Fruit fly (Drosophila melanogaster) whole organism, embryonic: Measurements from ENCODE around the gene Rbf2.

Source experiments
- ATbp ChIP-seq: fragments of 200-800 bp; sonication (Bioruptor generic); optimal IDR thresholded peaks from 2 replicates; lab custom pipeline; 2017; ENCODE audit warnings: missing biosample characterization, mild to moderate bottlenecking, missing genetic modification characterization, missing genetic modification reagents
- CG10274 ChIP-seq: fragments of 200-800 bp; sonication (Bioruptor generic); optimal IDR thresholded peaks from 3 replicates; lab custom pipeline; 2017; ENCODE audit warnings: missing biosample characterization, mild to moderate bottlenecking, missing genetic modification characterization
- CG10462 ChIP-seq: fragments of 200-800 bp; sonication (Bioruptor generic); optimal IDR thresholded peaks from 2 replicates; lab custom pipeline; 2016; ENCODE audit warnings: missing biosample characterization, missing genetic modification characterization
- CG10959 ChIP-seq: fragments of 200-800 bp; sonication (Bioruptor generic); IDR thresholded peaks from 2 replicates; pipeline ENCODE4 v1.3.6; 2022; ENCODE audit warnings: missing biosample characterization, missing genetic modification characterization
- CG10979 ChIP-seq: fragments of 200-800 bp; sonication (Bioruptor generic); optimal IDR thresholded peaks from 2 replicates; lab custom pipeline; 2018; ENCODE audit warnings: missing biosample characterization, mild to moderate bottlenecking, missing genetic modification characterization, moderate library complexity
- CG11398 ChIP-seq: fragments of 200-800 bp; sonication (Bioruptor generic); optimal IDR thresholded peaks from 2 replicates; lab custom pipeline; 2016; ENCODE audit warnings: missing biosample characterization, missing genetic modification characterization
- CG12769 ChIP-seq: fragments of 200-800 bp; sonication (Bioruptor generic); optimal IDR thresholded peaks from 2 replicates; lab custom pipeline; 2019; ENCODE audit warnings: missing biosample characterization, mild to moderate bottlenecking, missing genetic modification characterization, moderate library complexity
- CG13287 ChIP-seq: fragments of 200-800 bp; sonication (Bioruptor generic); IDR thresholded peaks from 2 replicates; pipeline ENCODE4 v1.3.6; 2022; ENCODE audit warnings: missing biosample characterization, missing genetic modification characterization; ENCODE audit not compliant: partially characterized antibody
- CG15601 ChIP-seq: fragments of 200-800 bp; sonication (Bioruptor generic); optimal IDR thresholded peaks from 3 replicates; lab custom pipeline; 2019; ENCODE audit warnings: missing biosample characterization, mild to moderate bottlenecking, missing genetic modification characterization, moderate library complexity
- CG1602 ChIP-seq: fragments of 200-800 bp; sonication (Bioruptor generic); optimal IDR thresholded peaks from 3 replicates; lab custom pipeline; 2016; ENCODE audit warnings: missing biosample characterization, missing genetic modification characterization
- CG16863 ChIP-seq: fragments of 200-800 bp; sonication (Bioruptor generic); optimal IDR thresholded peaks from 3 replicates; lab custom pipeline; 2016; ENCODE audit warnings: missing biosample characterization, missing genetic modification characterization
- CG18764 ChIP-seq: fragments of 200-800 bp; sonication (Bioruptor generic); optimal IDR thresholded peaks from 3 replicates; lab custom pipeline; 2016; ENCODE audit warnings: missing biosample characterization, missing genetic modification characterization
- CG2202 ChIP-seq: fragments of 200-800 bp; sonication (Bioruptor generic); optimal IDR thresholded peaks from 2 replicates; lab custom pipeline; 2018; ENCODE audit warnings: missing biosample characterization, mild to moderate bottlenecking, missing genetic modification characterization
- CG3281 ChIP-seq: fragments of 200-800 bp; sonication (Bioruptor generic); optimal IDR thresholded peaks from 3 replicates; lab custom pipeline; 2017; ENCODE audit warnings: missing biosample characterization, mild to moderate bottlenecking, missing genetic modification characterization
- CG33213 ChIP-seq: fragments of 200-800 bp; sonication (Bioruptor generic); optimal IDR thresholded peaks from 3 replicates; lab custom pipeline; 2016; ENCODE audit warnings: missing biosample characterization, missing genetic modification characterization
- CG3838 ChIP-seq: fragments of 200-800 bp; sonication (Bioruptor generic); optimal IDR thresholded peaks from 3 replicates; lab custom pipeline; 2016; ENCODE audit warnings: missing biosample characterization, missing genetic modification characterization
- CG4730 ChIP-seq: fragments of 200-800 bp; sonication (Bioruptor generic); IDR thresholded peaks from 2 replicates; pipeline ENCODE4 v1.3.6; 2022; ENCODE audit warnings: missing biosample characterization, missing genetic modification characterization
- CG4820 ChIP-seq: fragments of 200-800 bp; sonication (Bioruptor generic); optimal IDR thresholded peaks from 3 replicates; lab custom pipeline; 2016; ENCODE audit warnings: missing biosample characterization, missing genetic modification characterization
- CG5180 ChIP-seq: fragments of 200-800 bp; sonication (Bioruptor generic); optimal IDR thresholded peaks from 3 replicates; lab custom pipeline; 2017; ENCODE audit warnings: missing biosample characterization, missing genetic modification characterization, mild to moderate bottlenecking, moderate library complexity, missing genetic modification reagents
- CG6683 ChIP-seq: fragments of 200-800 bp; sonication (Bioruptor generic); optimal IDR thresholded peaks from 2 replicates; lab custom pipeline; 2017; ENCODE audit warnings: missing biosample characterization, mild to moderate bottlenecking, missing genetic modification characterization, missing genetic modification reagents
- CG8944 ChIP-seq: fragments of 200-800 bp; sonication (Bioruptor generic); optimal IDR thresholded peaks from 3 replicates; lab custom pipeline; 2016; ENCODE audit warnings: missing biosample characterization, missing genetic modification characterization
- D ChIP-seq, 2 experiments: fragments of 200-800 bp in 1 of 2; fragments of >200 bp in 1 of 2; sonication (Bioruptor generic) in 1 of 2; optimal IDR thresholded peaks; 2 replicates in 1 of 2; 3 replicates in 1 of 2; lab custom pipeline; 2017; ENCODE audit warnings: mild to moderate bottlenecking in 1 of 2, missing biosample characterization in 1 of 2, missing genetic modification characterization in 1 of 2, missing genetic modification reagents in 1 of 2
- D19B ChIP-seq: fragments of 200-800 bp; sonication (Bioruptor generic); optimal IDR thresholded peaks from 2 replicates; lab custom pipeline; 2017; ENCODE audit warnings: missing biosample characterization, mild to moderate bottlenecking, missing genetic modification characterization
- Dp ChIP-seq: fragments of 200-800 bp; sonication (Bioruptor generic); optimal IDR thresholded peaks from 2 replicates; lab custom pipeline; 2018; ENCODE audit warnings: missing biosample characterization, mild to moderate bottlenecking, missing genetic modification characterization, moderate library complexity
- Hr3 ChIP-seq: fragments of 200-800 bp; sonication (Bioruptor generic); optimal IDR thresholded peaks from 3 replicates; lab custom pipeline; 2016; ENCODE audit warnings: missing biosample characterization, missing genetic modification characterization
- Nf-YA ChIP-seq: fragments of 200-800 bp; sonication (Bioruptor generic); IDR thresholded peaks from 2 replicates; pipeline ENCODE4 v1.3.6; 2022; ENCODE audit warnings: missing biosample characterization, missing genetic modification characterization
- NfI ChIP-seq: fragments of 200-800 bp; sonication (Bioruptor generic); optimal IDR thresholded peaks from 3 replicates; lab custom pipeline; 2018; ENCODE audit warnings: missing biosample characterization, mild to moderate bottlenecking, missing genetic modification characterization, moderate library complexity
- Rx ChIP-seq: fragments of 200-800 bp; sonication (Bioruptor generic); IDR thresholded peaks from 2 replicates; pipeline ENCODE4 v1.3.6; 2022; ENCODE audit warnings: missing biosample characterization, missing genetic modification characterization
- cg ChIP-seq: fragments of 200-800 bp; sonication (Bioruptor generic); optimal IDR thresholded peaks from 3 replicates; lab custom pipeline; 2019; ENCODE audit warnings: missing biosample characterization, mild to moderate bottlenecking, missing genetic modification characterization, moderate library complexity
- dmrt11E ChIP-seq: fragments of 200-800 bp; sonication (Bioruptor generic); optimal IDR thresholded peaks from 3 replicates; lab custom pipeline; 2018; ENCODE audit warnings: missing biosample characterization, mild to moderate bottlenecking, missing genetic modification characterization, moderate library complexity
- fd64A ChIP-seq: fragments of 200-800 bp; sonication (Bioruptor generic); optimal IDR thresholded peaks from 3 replicates; lab custom pipeline; 2018; ENCODE audit warnings: missing biosample characterization, mild to moderate bottlenecking, missing genetic modification characterization
- grau ChIP-seq: fragments of 200-800 bp; optimal IDR thresholded peaks from 3 replicates; lab custom pipeline; 2019; ENCODE audit warnings: missing biosample characterization, mild to moderate bottlenecking, missing genetic modification characterization, moderate library complexity
- jing ChIP-seq: fragments of 200-800 bp; sonication (Bioruptor generic); optimal IDR thresholded peaks from 2 replicates; lab custom pipeline; 2018; ENCODE audit warnings: missing biosample characterization, mild to moderate bottlenecking, missing genetic modification characterization
- pan ChIP-seq, 4 experiments: fragments of >200 bp in 3 of 4; fragments of 200-800 bp in 1 of 4; sonication (Bioruptor generic) in 1 of 4; optimal IDR thresholded peaks in 3 of 4; IDR thresholded peaks in 1 of 4; 2 replicates each; pipeline versions ENCODE4 v1.3.6 to Lab custom; 2017 to 2022; ENCODE audit warnings: missing biosample characterization in 2 of 4, missing genetic modification characterization in 2 of 4, mixed read lengths in 1 of 4
- peb ChIP-seq: fragments of 200-800 bp; sonication (Bioruptor generic); IDR thresholded peaks from 2 replicates; pipeline ENCODE4 v1.3.6; 2022; ENCODE audit warnings: missing biosample characterization, missing genetic modification characterization
- pho ChIP-seq: fragments of 200-800 bp; sonication (Bioruptor generic); optimal IDR thresholded peaks from 2 replicates; lab custom pipeline; 2016; ENCODE audit warnings: missing biosample characterization, missing genetic modification characterization
- pros ChIP-seq: fragments of 200-800 bp; sonication (Bioruptor generic); optimal IDR thresholded peaks from 3 replicates; lab custom pipeline; 2019; ENCODE audit warnings: missing biosample characterization, mild to moderate bottlenecking, missing genetic modification characterization, moderate library complexity
- pzg ChIP-seq: fragments of 200-800 bp; sonication (Bioruptor generic); optimal IDR thresholded peaks from 3 replicates; lab custom pipeline; 2018; ENCODE audit warnings: missing biosample characterization, mild to moderate bottlenecking, missing genetic modification characterization, moderate library complexity
- repo ChIP-seq: fragments of 200-800 bp; sonication (Bioruptor generic); optimal IDR thresholded peaks from 2 replicates; lab custom pipeline; 2016; ENCODE audit warnings: missing biosample characterization, missing genetic modification characterization
- shn ChIP-seq: fragments of 200-800 bp; sonication (Bioruptor generic); optimal IDR thresholded peaks from 3 replicates; lab custom pipeline; 2016; ENCODE audit warnings: missing biosample characterization, missing genetic modification characterization
- stc ChIP-seq: fragments of 200-800 bp; sonication (Bioruptor generic); IDR thresholded peaks from 2 replicates; pipeline ENCODE4 v1.3.6; 2022; ENCODE audit warnings: missing biosample characterization, missing genetic modification characterization
- tin ChIP-seq: fragments of 200-800 bp; sonication (Bioruptor generic); optimal IDR thresholded peaks from 3 replicates; lab custom pipeline; 2016; ENCODE audit warnings: missing biosample characterization, missing genetic modification characterization
- tll ChIP-seq, 2 experiments: fragments of 200-800 bp in 1 of 2; fragments of >200 bp in 1 of 2; sonication (Bioruptor generic) in 1 of 2; optimal IDR thresholded peaks; 2 replicates each; lab custom pipeline; 2017 to 2019; ENCODE audit warnings: missing biosample characterization in 2 of 2, missing genetic modification characterization in 2 of 2, mild to moderate bottlenecking in 1 of 2, moderate library complexity in 1 of 2
- trem ChIP-seq: fragments of 200-800 bp; optimal IDR thresholded peaks from 3 replicates; lab custom pipeline; 2019; ENCODE audit warnings: missing biosample characterization, mild to moderate bottlenecking, missing genetic modification characterization, moderate library complexity
- twi ChIP-seq: fragments of 200-800 bp; optimal IDR thresholded peaks from 2 replicates; lab custom pipeline; 2019; ENCODE audit warnings: missing biosample characterization, mild to moderate bottlenecking, missing genetic modification characterization, moderate library complexity
- z ChIP-seq: fragments of 200-800 bp; sonication (Bioruptor generic); IDR thresholded peaks from 3 replicates; pipeline ENCODE4 v1.3.6; 2022; ENCODE audit warnings: missing biosample characterization, missing genetic modification characterization
- zfh1 ChIP-seq: fragments of 200-800 bp; sonication (Bioruptor generic); IDR thresholded peaks from 3 replicates; pipeline ENCODE4 v1.3.6; 2022; ENCODE audit warnings: missing biosample characterization, missing genetic modification characterization

The Rbf2 gene

DNA sequence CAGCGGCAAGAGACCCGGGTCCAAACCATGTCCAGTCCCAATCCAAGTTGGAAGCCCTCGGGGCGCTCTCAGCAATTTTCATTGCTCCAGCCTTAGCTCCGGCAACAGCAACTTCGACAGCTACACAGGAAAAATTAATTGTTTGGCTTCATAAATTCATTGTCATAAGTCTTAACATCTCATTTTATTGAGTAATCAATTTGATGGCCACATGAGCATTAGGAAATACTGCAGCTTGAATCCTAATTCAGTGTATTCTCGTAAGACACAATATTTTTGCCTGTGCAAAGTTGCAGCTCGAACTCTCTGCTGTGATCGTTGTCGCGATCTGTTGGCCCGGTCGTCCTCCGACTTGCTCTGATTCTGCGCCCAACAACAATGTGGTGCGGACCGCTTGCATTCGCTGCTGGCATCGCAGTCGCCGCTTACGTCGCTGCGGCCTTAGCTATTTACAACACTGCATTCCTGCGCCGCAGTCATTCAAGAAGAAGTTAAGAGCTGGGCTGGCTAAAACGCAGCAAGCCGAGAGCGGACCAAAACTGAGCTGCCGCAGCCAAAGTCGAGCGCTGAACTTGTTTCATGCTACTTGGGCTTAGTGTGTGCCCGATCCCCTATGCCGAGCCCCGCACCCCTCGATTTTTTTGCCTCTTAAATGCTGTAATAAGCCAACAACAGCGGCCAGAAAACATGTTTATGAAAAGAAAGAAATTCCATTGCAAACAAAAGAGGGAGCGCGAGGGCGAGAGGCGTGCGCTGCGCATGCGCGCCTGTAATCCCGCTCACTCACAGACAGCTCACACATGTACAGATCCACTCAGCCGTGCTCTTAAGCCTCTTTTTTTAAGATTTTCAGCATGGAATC lies 45.6 kb upstream of the Rbf2 start (continued):
- no peak for TF ChIP-seq Nf-YA (GFP tag; lab: Robert Waterston, UW)
- TF ChIP-seq CG2202 (tag; lab: Kevin White, UChicago), result peak; percentile 18
- peak; percentile 68 for TF ChIP-seq cg (GFP tag; lab: Kevin White, UChicago)
- TF ChIP-seq jing (GFP tag; lab: Kevin White, UChicago), result peak; percentile 13
- TF ChIP-seq CG12769 (tag; lab: Kevin White, UChicago), result peak; percentile 86
- TF ChIP-seq grau (tag; lab: Kevin White, UChicago), result no peak
- no peak for TF ChIP-seq Dp (GFP tag; lab: Kevin White, UChicago)
- TF ChIP-seq CG16863 (GFP tag; lab: Kevin White, UChicago), result peak; percentile 4
- TF ChIP-seq CG1602, result peak; percentile 36
- TF ChIP-seq CG8944, result no peak
- no peak for TF ChIP-seq CG3838 (GFP tag; lab: Kevin White, UChicago)
- TF ChIP-seq repo (GFP tag; lab: Kevin White, UChicago), result no peak
- no peak for TF ChIP-seq stc (GFP tag; lab: Robert Waterston, UW)
- TF ChIP-seq peb (GFP tag; lab: Robert Waterston, UW), result no peak
- no peak for TF ChIP-seq CG33213 (GFP tag; lab: Kevin White, UChicago)
- peak; percentile 68 for TF ChIP-seq dmrt11E
- peak; percentile 13 for TF ChIP-seq trem
- 0 out of 2 replicates have a peak, but pooled peaks have one; percentile 51 for TF ChIP-seq CG10959 (GFP tag; lab: Robert Waterston, UW)
- TF ChIP-seq CG10274, result no peak
- peak; percentile 8 for TF ChIP-seq CG11398 (GFP tag; lab: Kevin White, UChicago)
- no peak for TF ChIP-seq CG13287 (GFP tag; lab: Robert Waterston, UW)
- TF ChIP-seq pan (optimal IDR thresholded peaks at IDR 0.05; lab: Kevin White, UChicago), result no peak
- peak in 1 of 2 experiments; percentile 23 for TF ChIP-seq pan (GFP tag; optimal IDR thresholded peaks at IDR 0.05 in 1 of 2, IDR thresholded peaks at IDR 0.05 in 1 of 2)
- TF ChIP-seq z, result peak; percentile 94
- peak; percentile 11 for TF ChIP-seq tin (GFP tag; lab: Kevin White, UChicago)
- TF ChIP-seq CG4820, result no peak
- peak; percentile 88 for TF ChIP-seq pros
- TF ChIP-seq CG10462 (GFP tag; lab: Kevin White, UChicago), result no peak
- TF ChIP-seq D19B (GFP tag; lab: Kevin White, UChicago), result no peak
- TF ChIP-seq CG18764 (GFP tag; lab: Kevin White, UChicago), result no peak
- no peak for TF ChIP-seq NfI (GFP tag; lab: Kevin White, UChicago)
- TF ChIP-seq pzg (GFP tag; lab: Kevin White, UChicago), result no peak
- peak; percentile 87 for TF ChIP-seq twi (tag; lab: Kevin White, UChicago)
- no peak for TF ChIP-seq CG6683 (GFP tag; lab: Kevin White, UChicago)
- TF ChIP-seq CG4730 (GFP tag; lab: Robert Waterston, UW), result no peak
- TF ChIP-seq D (optimal IDR thresholded peaks at IDR 0.05; lab: Kevin White, UChicago), result peak; percentile 23
- TF ChIP-seq D (GFP tag; optimal IDR thresholded peaks at IDR 0.05; lab: Kevin White, UChicago), result no peak
- peak; percentile 11 for TF ChIP-seq ATbp (GFP tag; lab: Kevin White, UChicago)
- peak in 1 of 2 experiments; percentile 68 for TF ChIP-seq tll (GFP tag; optimal IDR thresholded peaks at IDR 0.05; lab: Kevin White, UChicago)
- no peak for TF ChIP-seq CG3281
- no peak for TF ChIP-seq pho (GFP tag; lab: Kevin White, UChicago)
- TF ChIP-seq CG15601 (tag; lab: Kevin White, UChicago), result no peak
- peak; percentile 43 for TF ChIP-seq CG5180 (GFP tag; lab: Kevin White, UChicago)
- no peak for TF ChIP-seq Hr3 (GFP tag; lab: Kevin White, UChicago)
- TF ChIP-seq Rx (GFP tag; lab: Robert Waterston, UW), result 0 out of 2 replicates have a peak, but pooled peaks have one; percentile 11
- TF ChIP-seq shn (GFP tag; lab: Kevin White, UChicago), result no peak
- TF ChIP-seq fd64A (GFP tag; lab: Kevin White, UChicago), result no peak
- peak; percentile 69 for TF ChIP-seq zfh1 (GFP tag; lab: Robert Waterston, UW)
- TF ChIP-seq CG10979, result peak; percentile 49
